Worm (Caenorhabditis elegans) whole organism, early embryonic: ENCODE results near the gene sdz-21.

ENCODE experiments used
- B0310.2 ChIP-seq: sonication (generic microtip); optimal IDR thresholded peaks from 2 replicates; lab custom pipeline; 2016; ENCODE audit warnings: mild to moderate bottlenecking, missing genetic modification characterization, missing compliant biosample characterization
- F13C5.2 ChIP-seq: sonication (generic microtip); optimal IDR thresholded peaks from 2 replicates; lab custom pipeline; 2017; ENCODE audit warnings: mild to moderate bottlenecking, missing genetic modification characterization, inconsistent platforms, missing compliant biosample characterization
- aly-1 ChIP-seq: sonication (generic microtip); optimal IDR thresholded peaks from 2 replicates; lab custom pipeline; 2016; ENCODE audit warnings: missing genetic modification characterization, missing compliant biosample characterization
- ama-1 ChIP-seq: fragments of 150-350 bp; optimal IDR thresholded peaks from 2 replicates; lab custom pipeline; 2014
- ceh-13 ChIP-seq: fragments of 200-800 bp; sonication (Bioruptor generic); optimal IDR thresholded peaks from 2 replicates; lab custom pipeline; 2018; ENCODE audit warnings: mild to moderate bottlenecking, missing genetic modification characterization, missing compliant biosample characterization
- ceh-36 ChIP-seq: sonication (generic microtip); optimal IDR thresholded peaks from 2 replicates; lab custom pipeline; 2016; ENCODE audit warnings: missing genetic modification characterization, inconsistent platforms, missing compliant biosample characterization
- ets-7 ChIP-seq: sonication (generic microtip); optimal IDR thresholded peaks from 2 replicates; lab custom pipeline; 2016; ENCODE audit warnings: missing genotype, missing genetic modification characterization, missing compliant biosample characterization
- flt-1 ChIP-seq: fragments of 200-800 bp; sonication (Bioruptor generic); IDR thresholded peaks from 2 replicates; pipeline ENCODE4 v1.3.6; 2022; ENCODE audit warnings: missing genetic modification characterization, missing compliant biosample characterization
- hmbx-1 ChIP-seq: sonication (generic microtip); optimal IDR thresholded peaks from 2 replicates; lab custom pipeline; 2016; ENCODE audit warnings: mild to moderate bottlenecking, missing genetic modification characterization, missing compliant biosample characterization
- hmg-4 ChIP-seq: fragments of 200-800 bp; sonication (Bioruptor generic); optimal IDR thresholded peaks from 2 replicates; lab custom pipeline; 2018; ENCODE audit warnings: mild to moderate bottlenecking, missing genetic modification characterization, missing compliant biosample characterization
- hnd-1 ChIP-seq: sonication (generic microtip); optimal IDR thresholded peaks from 2 replicates; lab custom pipeline; 2016; ENCODE audit warnings: missing genetic modification characterization, missing compliant biosample characterization
- pes-1 ChIP-seq: fragments of 200-800 bp; sonication (Bioruptor generic); IDR thresholded peaks from 2 replicates; pipeline ENCODE4 v1.3.6; 2022; ENCODE audit warnings: missing genetic modification reagents, missing genetic modification characterization, missing compliant biosample characterization
- scrt-1 ChIP-seq: fragments of 200-800 bp; sonication (Bioruptor generic); IDR thresholded peaks from 2 replicates; pipeline ENCODE4 v1.3.6; 2022; ENCODE audit warnings: missing genetic modification characterization, missing compliant biosample characterization
- sea-1 ChIP-seq: fragments of 200-800 bp; sonication (Bioruptor generic); conservative IDR thresholded peaks from 2 replicates; pipeline ENCODE4 v1.3.6; 2022; ENCODE audit warnings: missing genetic modification characterization, missing compliant biosample characterization
- tbx-11 ChIP-seq: fragments of 200-800 bp; sonication (Bioruptor generic); IDR thresholded peaks from 2 replicates; pipeline ENCODE4 v1.3.6; 2022; ENCODE audit warnings: missing genetic modification characterization, missing compliant biosample characterization
- tbx-37 ChIP-seq: fragments of 200-800 bp; sonication (Bioruptor generic); conservative IDR thresholded peaks from 2 replicates; pipeline ENCODE4 v1.3.6; 2022; ENCODE audit warnings: missing genetic modification reagents, missing genetic modification characterization, missing compliant biosample characterization
- tra-4 ChIP-seq: sonication (generic microtip); optimal IDR thresholded peaks from 2 replicates; lab custom pipeline; 2017; ENCODE audit warnings: missing genetic modification characterization, missing compliant biosample characterization

The sdz-21 gene

ce11 chrIII:5656941-5657340 lies at the start of gene sdz-21:
Gene sdz-21, minus strand, starts transcription at chrIII:5657041.
- TF ChIP-seq hmg-4 (GFP tag; lab: Kevin White, UChicago) = no peak
- TF ChIP-seq ama-1 (lab: Kevin White, UChicago) = no peak
- no peak for TF ChIP-seq aly-1 (tag; lab: Kevin White, UChicago)
- no peak for TF ChIP-seq ceh-13 (GFP tag; lab: Kevin White, UChicago)

ce11 chrIII:5706077-5706627 lies 49.3 kb upstream of the sdz-21 start, which contains the start of gene rpl-23:
Gene rpl-23, minus strand, starts transcription at chrIII:5706127.
- TF ChIP-seq aly-1 (tag; lab: Kevin White, UChicago) = no peak
- TF ChIP-seq hmbx-1 = no peak
- TF ChIP-seq B0310.2 = no peak
- TF ChIP-seq F13C5.2 (tag; lab: Kevin White, UChicago) = peak; percentile 54
- 0 out of 2 replicates have a peak, but pooled peaks have one; percentile 14 for TF ChIP-seq tbx-37 (GFP tag; lab: Robert Waterston, UW)
- TF ChIP-seq ceh-36 (tag; lab: Kevin White, UChicago) = no peak

- TF ChIP-seq tbx-37 (GFP tag; lab: Robert Waterston, UW) (no peak), aly-1 (tag; lab: Kevin White, UChicago) (no peak), hmg-4 (GFP tag; lab: Kevin White, UChicago) (no peak), pes-1 (no peak), tbx-11 (GFP tag; lab: Robert Waterston, UW) (no peak), ama-1 (lab: Kevin White, UChicago) (peak; percentile 5)
Observed at ce11 chrIII:5705228-5705888, 48.5 kb upstream of the sdz-21 start, which contains the start of gene swp-1. Gene swp-1, minus strand, starts transcription at chrIII:5705525.

- TF ChIP-seq B0310.2 (no peak), ama-1 (lab: Kevin White, UChicago) (no peak), tbx-11 (GFP tag; lab: Robert Waterston, UW) (no peak), hnd-1 (no peak), flt-1 (GFP tag; lab: Robert Waterston, UW) (no peak), tbx-37 (GFP tag; lab: Robert Waterston, UW) (no peak), hmg-4 (GFP tag; lab: Kevin White, UChicago) (no peak), tra-4 (tag; lab: Kevin White, UChicago) (no peak), ets-7 (tag; lab: Kevin White, UChicago) (no peak), hmbx-1 (no peak), ceh-36 (tag; lab: Kevin White, UChicago) (no peak), aly-1 (tag; lab: Kevin White, UChicago) (no peak), scrt-1 (GFP tag; lab: Robert Waterston, UW) (no peak), sea-1 (GFP tag; lab: Robert Waterston, UW) (no peak), ceh-13 (GFP tag; lab: Kevin White, UChicago) (no peak)
Observed at ce11 chrIII:5701491-5701890, 44.6 kb upstream of the sdz-21 start.

- TF ChIP-seq tbx-11 (GFP tag; lab: Robert Waterston, UW) (no peak), hnd-1 (no peak), tra-4 (tag; lab: Kevin White, UChicago) (no peak), tbx-37 (GFP tag; lab: Robert Waterston, UW) (no peak), sea-1 (GFP tag; lab: Robert Waterston, UW) (no peak), aly-1 (tag; lab: Kevin White, UChicago) (no peak), hmbx-1 (no peak), hmg-4 (GFP tag; lab: Kevin White, UChicago) (no peak), ets-7 (tag; lab: Kevin White, UChicago) (no peak), ama-1 (lab: Kevin White, UChicago) (no peak), scrt-1 (GFP tag; lab: Robert Waterston, UW) (no peak), F13C5.2 (tag; lab: Kevin White, UChicago) (no peak), flt-1 (GFP tag; lab: Robert Waterston, UW) (no peak), ceh-13 (GFP tag; lab: Kevin White, UChicago) (no peak), pes-1 (no peak), ceh-36 (tag; lab: Kevin White, UChicago) (no peak), B0310.2 (no peak)
Observed at ce11 chrIII:5697963-5698730, 41.3 kb upstream of the sdz-21 start, which contains the start of the genes lgg-3 and rgs-5. Gene lgg-3, minus strand, starts transcription at chrIII:5698013. Gene rgs-5, plus strand, starts transcription at chrIII:5698555.

ce11 chrIII:5697266-5697665 lies 40.4 kb upstream of the sdz-21 start, which contains the start of gene B0336.7:
Gene B0336.7, minus strand, starts transcription at chrIII:5697366.
- TF ChIP-seq hmbx-1 (no peak), ceh-13 (GFP tag; lab: Kevin White, UChicago) (no peak)

ce11 chrIII:5693736-5694135 lies 36.9 kb upstream of the sdz-21 start, which contains the start of gene B0336.13:
Gene B0336.13, plus strand, starts transcription at chrIII:5694036.
- TF ChIP-seq ceh-36 (tag; lab: Kevin White, UChicago) (peak; percentile 22), hmg-4 (GFP tag; lab: Kevin White, UChicago) (no peak)
